Worm (Caenorhabditis elegans) whole organism, late embryonic: ENCODE measurements around the gene acs-6.

Experiments
- ceh-48 ChIP-seq: sonication (generic microtip); optimal IDR thresholded peaks from 2 replicates; lab custom pipeline; 2016; ENCODE audit warnings: missing genetic modification characterization, inconsistent platforms, missing compliant biosample characterization
- ceh-6 ChIP-seq: fragments of 200-800 bp; sonication (Bioruptor generic); optimal IDR thresholded peaks from 2 replicates; lab custom pipeline; 2018; ENCODE audit warnings: mild to moderate bottlenecking, missing genetic modification characterization, missing compliant biosample characterization
- sox-4 ChIP-seq: sonication (generic microtip); optimal IDR thresholded peaks from 2 replicates; lab custom pipeline; 2017; ENCODE audit warnings: mild to moderate bottlenecking, missing genetic modification characterization, inconsistent platforms, missing compliant biosample characterization

ce11 chrII:7099231-7099630, 37.4 kb downstream of the acs-6 start:
- TF ChIP-seq ceh-48 (tag; lab: Kevin White, UChicago) (no peak), sox-4 (tag; lab: Kevin White, UChicago) (no peak), ceh-6 (GFP tag; lab: Kevin White, UChicago) (no peak)
